Worm (Caenorhabditis elegans) whole organism, late embryonic: ENCODE results near the gene atgl-1.

Source experiments
- C08G9.2 ChIP-seq: sonication (generic microtip); optimal IDR thresholded peaks from 2 replicates; lab custom pipeline; 2016; ENCODE audit warnings: mild to moderate bottlenecking, missing genetic modification characterization, moderate library complexity, missing compliant biosample characterization
- C38D4.7 ChIP-seq: fragments of 200-800 bp; sonication (Bioruptor generic); optimal IDR thresholded peaks from 2 replicates; lab custom pipeline; 2018; ENCODE audit warnings: mild to moderate bottlenecking, missing genetic modification characterization, moderate library complexity, missing compliant biosample characterization
- K09A11.1 ChIP-seq: sonication (generic microtip); optimal IDR thresholded peaks from 2 replicates; lab custom pipeline; 2017; ENCODE audit warnings: antibody characterized with exemption, mild to moderate bottlenecking, missing genetic modification characterization, missing compliant biosample characterization; ENCODE audit not compliant: insufficient read depth
- T23F11.4 ChIP-seq: fragments of 200-800 bp; sonication (Bioruptor generic); optimal IDR thresholded peaks from 2 replicates; lab custom pipeline; 2018; ENCODE audit warnings: mild to moderate bottlenecking, missing genetic modification characterization, missing compliant biosample characterization
- ceh-18 ChIP-seq: sonication (generic microtip); optimal IDR thresholded peaks from 2 replicates; lab custom pipeline; 2016; ENCODE audit warnings: missing genetic modification characterization, missing compliant biosample characterization
- ceh-19 ChIP-seq: fragments of 200-800 bp; sonication (Bioruptor generic); optimal IDR thresholded peaks from 2 replicates; lab custom pipeline; 2018; ENCODE audit warnings: mild to moderate bottlenecking, missing genetic modification characterization, missing compliant biosample characterization
- ceh-22 ChIP-seq: sonication (generic microtip); optimal IDR thresholded peaks from 2 replicates; lab custom pipeline; 2017; ENCODE audit warnings: missing biosample characterization, missing genetic modification characterization
- ceh-34 ChIP-seq: sonication (generic microtip); optimal IDR thresholded peaks from 2 replicates; lab custom pipeline; 2016; ENCODE audit warnings: mild to moderate bottlenecking, missing genetic modification characterization, missing compliant biosample characterization
- ceh-48 ChIP-seq: sonication (generic microtip); optimal IDR thresholded peaks from 2 replicates; lab custom pipeline; 2016; ENCODE audit warnings: missing genetic modification characterization, inconsistent platforms, missing compliant biosample characterization
- ceh-6 ChIP-seq: fragments of 200-800 bp; sonication (Bioruptor generic); optimal IDR thresholded peaks from 2 replicates; lab custom pipeline; 2018; ENCODE audit warnings: mild to moderate bottlenecking, missing genetic modification characterization, missing compliant biosample characterization
- dmd-4 ChIP-seq: sonication (generic microtip); optimal IDR thresholded peaks from 2 replicates; lab custom pipeline; 2016; ENCODE audit warnings: borderline replicate concordance, missing genetic modification characterization, missing compliant biosample characterization
- elt-2 ChIP-seq: sonication (generic microtip); optimal IDR thresholded peaks from 2 replicates; lab custom pipeline; 2016; ENCODE audit warnings: missing genetic modification reagents, missing genetic modification characterization, missing compliant biosample characterization
- eyg-1 ChIP-seq: sonication (generic microtip); optimal IDR thresholded peaks from 2 replicates; lab custom pipeline; 2016; ENCODE audit warnings: missing genotype, missing genetic modification characterization, missing compliant biosample characterization
- fax-1 ChIP-seq: sonication (generic microtip); optimal IDR thresholded peaks from 2 replicates; lab custom pipeline; 2016; ENCODE audit warnings: missing genotype, missing genetic modification characterization, missing compliant biosample characterization
- hlh-15 ChIP-seq: sonication (generic microtip); optimal IDR thresholded peaks from 2 replicates; lab custom pipeline; 2016; ENCODE audit warnings: missing genetic modification characterization, missing compliant biosample characterization
- hlh-30 ChIP-seq: sonication (generic microtip); optimal IDR thresholded peaks from 2 replicates; lab custom pipeline; 2017; ENCODE audit warnings: antibody characterized with exemption, missing genetic modification characterization, missing compliant biosample characterization; ENCODE audit not compliant: insufficient read depth
- lim-6 ChIP-seq: sonication (generic microtip); optimal IDR thresholded peaks from 2 replicates; lab custom pipeline; 2016; ENCODE audit warnings: missing genetic modification characterization, missing compliant biosample characterization
- madf-2 ChIP-seq: sonication (generic microtip); optimal IDR thresholded peaks from 2 replicates; lab custom pipeline; 2017; ENCODE audit warnings: missing genetic modification characterization, missing compliant biosample characterization
- mec-3 ChIP-seq: sonication (generic microtip); optimal IDR thresholded peaks from 2 replicates; lab custom pipeline; 2016; ENCODE audit warnings: borderline replicate concordance, missing genetic modification characterization, missing compliant biosample characterization
- nfya-1 ChIP-seq: sonication (generic microtip); optimal IDR thresholded peaks from 2 replicates; lab custom pipeline; 2017; ENCODE audit warnings: missing genetic modification characterization, mild to moderate bottlenecking, missing compliant biosample characterization, antibody characterized with exemption, moderate library complexity
- nhr-11 ChIP-seq: fragments of 150-350 bp; optimal IDR thresholded peaks from 2 replicates; lab custom pipeline; 2014; ENCODE audit warnings: missing biosample characterization, missing genetic modification characterization
- nhr-232 ChIP-seq: sonication (generic microtip); optimal IDR thresholded peaks from 2 replicates; lab custom pipeline; 2016; ENCODE audit warnings: missing genetic modification characterization, missing compliant biosample characterization
- odd-2 ChIP-seq: sonication (generic microtip); optimal IDR thresholded peaks from 2 replicates; lab custom pipeline; 2017; ENCODE audit warnings: antibody characterized with exemption, mild to moderate bottlenecking, missing genetic modification characterization, missing compliant biosample characterization
- pag-3 ChIP-seq: sonication (generic microtip); optimal IDR thresholded peaks from 2 replicates; lab custom pipeline; 2016; ENCODE audit warnings: missing compliant biosample characterization, missing genetic modification characterization, borderline replicate concordance
- pat-9 ChIP-seq: fragments of 200-800 bp; sonication (Bioruptor generic); optimal IDR thresholded peaks from 2 replicates; lab custom pipeline; 2018; ENCODE audit warnings: mild to moderate bottlenecking, missing genetic modification characterization, moderate library complexity, missing compliant biosample characterization
- pha-4 ChIP-seq: fragments of 150-350 bp; optimal IDR thresholded peaks from 2 replicates; lab custom pipeline; 2018; ENCODE audit warnings: missing biosample characterization, missing genetic modification reagents, missing genetic modification characterization
- pros-1 ChIP-seq: fragments of 150-350 bp; optimal IDR thresholded peaks from 2 replicates; lab custom pipeline; 2014; ENCODE audit warnings: missing biosample characterization, missing genetic modification reagents, missing genetic modification characterization
- ref-2 ChIP-seq: sonication (generic microtip); optimal IDR thresholded peaks from 2 replicates; lab custom pipeline; 2016; ENCODE audit warnings: missing genetic modification characterization, missing compliant biosample characterization
- rnt-1 ChIP-seq: sonication (generic microtip); optimal IDR thresholded peaks from 2 replicates; lab custom pipeline; 2016; ENCODE audit warnings: missing genetic modification characterization, missing compliant biosample characterization
- sdc-2 ChIP-seq: sonication (generic microtip); optimal IDR thresholded peaks from 2 replicates; lab custom pipeline; 2016; ENCODE audit warnings: missing genotype, missing genetic modification characterization, missing compliant biosample characterization
- sox-2 ChIP-seq: fragments of 200-800 bp; sonication (Bioruptor generic); IDR thresholded peaks from 2 replicates; pipeline ENCODE4 v1.3.6; 2022; ENCODE audit warnings: missing genetic modification reagents, missing genetic modification characterization, missing compliant biosample characterization
- syd-9 ChIP-seq: sonication (generic microtip); optimal IDR thresholded peaks from 2 replicates; lab custom pipeline; 2016; ENCODE audit warnings: mild to moderate bottlenecking, missing genetic modification characterization, moderate library complexity, missing compliant biosample characterization
- tbx-2 ChIP-seq: sonication (generic microtip); optimal IDR thresholded peaks from 2 replicates; lab custom pipeline; 2016; ENCODE audit warnings: missing genetic modification characterization, missing compliant biosample characterization
- tbx-7 ChIP-seq: sonication (generic microtip); optimal IDR thresholded peaks from 2 replicates; lab custom pipeline; 2016; ENCODE audit warnings: missing genotype, missing genetic modification characterization, missing compliant biosample characterization
- unc-55 ChIP-seq: sonication (generic microtip); optimal IDR thresholded peaks from 2 replicates; lab custom pipeline; 2017; ENCODE audit warnings: missing biosample characterization, missing genetic modification reagents, missing genetic modification characterization
- unc-86 ChIP-seq: sonication (generic microtip); optimal IDR thresholded peaks from 2 replicates; lab custom pipeline; 2016; ENCODE audit warnings: missing genetic modification characterization, missing compliant biosample characterization
- zip-5 ChIP-seq: sonication (generic microtip); optimal IDR thresholded peaks from 2 replicates; lab custom pipeline; 2016; ENCODE audit warnings: missing genetic modification characterization, missing compliant biosample characterization
- ztf-16 ChIP-seq: sonication (generic microtip); optimal IDR thresholded peaks from 2 replicates; lab custom pipeline; 2017; ENCODE audit warnings: missing genetic modification characterization, missing compliant biosample characterization

atgl-1 gene

ce11 chrIII:6411914-6412313 is 7.3 kb downstream of the atgl-1 start, which contains the start of gene C05D11.5:
Gene C05D11.5 (minus strand): TSS chrIII:6412014.
- TF ChIP-seq T23F11.4 (GFP tag; lab: Kevin White, UChicago) (no peak), rnt-1 (tag; lab: Kevin White, UChicago) (no peak), nhr-232 (tag; lab: Kevin White, UChicago) (no peak)

ce11 chrIII:6411430-6411829 is 7.8 kb downstream of the atgl-1 start:
- no peak for TF ChIP-seq C38D4.7 (GFP tag; lab: Kevin White, UChicago)
- TF ChIP-seq syd-9 (tag; lab: Kevin White, UChicago), result no peak
- no peak for TF ChIP-seq T23F11.4 (GFP tag; lab: Kevin White, UChicago)

- TF ChIP-seq eyg-1 (no peak), dmd-4 (no peak), madf-2 (tag; lab: Kevin White, UChicago) (no peak), mec-3 (tag; lab: Kevin White, UChicago) (no peak), ceh-48 (tag; lab: Kevin White, UChicago) (no peak), nfya-1 (tag; lab: Kevin White, UChicago) (no peak), ceh-19 (GFP tag; lab: Kevin White, UChicago) (no peak)
Measured at ce11 chrIII:6406829-6407228, 12.4 kb downstream of the atgl-1 start, which contains the start of gene let-756. Gene let-756 (plus strand): TSS chrIII:6407129.

ce11 chrIII:6405121-6405520 is 14.1 kb downstream of the atgl-1 start:
- TF ChIP-seq ceh-18 (tag; lab: Kevin White, UChicago) (peak; percentile 73), nfya-1 (tag; lab: Kevin White, UChicago) (peak; percentile 18), zip-5 (tag; lab: Kevin White, UChicago) (no peak), pros-1 (no peak), tbx-7 (tag; lab: Kevin White, UChicago) (no peak), unc-55 (peak; percentile 92), ceh-34 (tag; lab: Kevin White, UChicago) (peak; percentile 60), ref-2 (no peak), rnt-1 (tag; lab: Kevin White, UChicago) (no peak), lim-6 (tag; lab: Kevin White, UChicago) (no peak), hlh-15 (tag; lab: Kevin White, UChicago) (no peak)

ce11 chrIII:6402810-6403209 is 16.4 kb downstream of the atgl-1 start:
- TF ChIP-seq nfya-1 (tag; lab: Kevin White, UChicago) (no peak), elt-2 (no peak), K09A11.1 (no peak), C38D4.7 (GFP tag; lab: Kevin White, UChicago) (no peak), pha-4 (tag; lab: Kevin White, UChicago) (no peak)

- TF ChIP-seq pat-9 (tag; lab: Kevin White, UChicago), result no peak
- TF ChIP-seq ref-2, result no peak
- TF ChIP-seq pag-3 (tag; lab: Kevin White, UChicago), result no peak
- TF ChIP-seq pros-1, result no peak
- TF ChIP-seq ceh-18 (tag; lab: Kevin White, UChicago), result peak; percentile 76
- peak; percentile 89 for TF ChIP-seq unc-55
- no peak for TF ChIP-seq nhr-232 (tag; lab: Kevin White, UChicago)
- TF ChIP-seq fax-1 (tag; lab: Kevin White, UChicago), result no peak
- no peak for TF ChIP-seq ztf-16
- TF ChIP-seq odd-2, result no peak
- no peak for TF ChIP-seq C38D4.7 (GFP tag; lab: Kevin White, UChicago)
- no peak for TF ChIP-seq C08G9.2 (tag; lab: Kevin White, UChicago)
- no peak for TF ChIP-seq nhr-11
- no peak for TF ChIP-seq hlh-15 (tag; lab: Kevin White, UChicago)
- no peak for TF ChIP-seq sdc-2
- no peak for TF ChIP-seq sox-2
- no peak for TF ChIP-seq ceh-34 (tag; lab: Kevin White, UChicago)
- peak; percentile 15 for TF ChIP-seq nfya-1 (tag; lab: Kevin White, UChicago)
- no peak for TF ChIP-seq dmd-4
- no peak for TF ChIP-seq syd-9 (tag; lab: Kevin White, UChicago)
- no peak for TF ChIP-seq ceh-19 (GFP tag; lab: Kevin White, UChicago)
- TF ChIP-seq hlh-30, result no peak
- TF ChIP-seq unc-86 (tag; lab: Kevin White, UChicago), result no peak
- no peak for TF ChIP-seq K09A11.1
- no peak for TF ChIP-seq madf-2 (tag; lab: Kevin White, UChicago)
- no peak for TF ChIP-seq ceh-6 (GFP tag; lab: Kevin White, UChicago)
- TF ChIP-seq tbx-2, result peak; percentile 23
- TF ChIP-seq ceh-22 (tag; lab: Kevin White, UChicago), result no peak
- TF ChIP-seq rnt-1 (tag; lab: Kevin White, UChicago), result peak; percentile 57
Measured at ce11 chrIII:6402346-6402745, 16.9 kb downstream of the atgl-1 start.
